Fruit fly (Drosophila melanogaster): ENCODE data around the gene Srp54k.

Gene Srp54k

dm6 chr3L:5152354-5152806 lies at the start of gene Srp54k, which contains the start of gene Gen (continued):
- TF ChIP-seq fd96Cb (tag; optimal IDR thresholded peaks at IDR 0.05) (no peak), Gsc (GFP tag; IDR thresholded peaks at IDR 0.05) (no peak), vnd (GFP tag; IDR thresholded peaks at IDR 0.05; ENCODE audit: partially characterized antibody) (no peak), CG1233 (GFP tag; optimal IDR thresholded peaks at IDR 0.05) (no peak), Max (GFP tag; optimal IDR thresholded peaks at IDR 0.05) (no peak), pfk (GFP tag; optimal IDR thresholded peaks at IDR 0.05) (no peak), CG31441 (GFP tag; IDR thresholded peaks at IDR 0.05) (no peak), vfl (GFP tag; optimal IDR thresholded peaks at IDR 0.05) (peak; percentile 57), Chrac-16 (GFP tag; optimal IDR thresholded peaks at IDR 0.05) (peak; percentile 35), MTF-1 (GFP tag; optimal IDR thresholded peaks at IDR 0.05; ENCODE audit: borderline replicate concordance) (no peak), pan (optimal IDR thresholded peaks at IDR 0.05) (no peak), pan (GFP tag; optimal IDR thresholded peaks at IDR 0.05 in 1 of 2, IDR thresholded peaks at IDR 0.05 in 1 of 2) (peak in 1 of 2 experiments; percentile 22), Hand (GFP tag; optimal IDR thresholded peaks at IDR 0.05) (no peak), knrl (GFP tag; IDR thresholded peaks at IDR 0.05; ENCODE audit: partially characterized antibody) (peak; percentile 30; the same call in 1 of the 3 replicates), CG15269 (tag; optimal IDR thresholded peaks at IDR 0.05) (no peak), CG18476 (GFP tag; optimal IDR thresholded peaks at IDR 0.05) (no peak), Awh (GFP tag; IDR thresholded peaks at IDR 0.05) (no peak), CG6765 (GFP tag; optimal IDR thresholded peaks at IDR 0.05) (no peak), Nf-YB (GFP tag; optimal IDR thresholded peaks at IDR 0.05) (no peak), Xrp1 (GFP tag; IDR thresholded peaks at IDR 0.05) (peak; percentile 65), CG10431 (GFP tag; optimal IDR thresholded peaks at IDR 0.05) (no peak), Drgx (GFP tag; IDR thresholded peaks at IDR 0.05) (no peak), danr (GFP tag; IDR thresholded peaks at IDR 0.05) (no peak), Spps (tag; optimal IDR thresholded peaks at IDR 0.05) (no peak), rib (GFP tag; IDR thresholded peaks at IDR 0.05) (0 out of 2 replicates have a peak, but pooled peaks have one; percentile 45), nau (GFP tag; optimal IDR thresholded peaks at IDR 0.05) (no peak), Trl (optimal IDR thresholded peaks at IDR 0.05) (no peak), Trl (GFP tag; optimal IDR thresholded peaks at IDR 0.05) (no peak), disco-r (GFP tag; optimal IDR thresholded peaks at IDR 0.05) (no peak), Elba2 (GFP tag; optimal IDR thresholded peaks at IDR 0.05) (no peak), dysf (GFP tag; IDR thresholded peaks at IDR 0.05) (peak; percentile 58), run (tag; optimal IDR thresholded peaks at IDR 0.05) (no peak), Eip74EF (GFP tag; optimal IDR thresholded peaks at IDR 0.05) (no peak), jumu (GFP tag; optimal IDR thresholded peaks at IDR 0.05) (no peak), CG17328 (GFP tag; IDR thresholded peaks at IDR 0.05) (no peak), NC2α (GFP tag; optimal IDR thresholded peaks at IDR 0.05) (no peak), pnt (GFP tag; optimal IDR thresholded peaks at IDR 0.05) (no peak), Pdp1 (GFP tag; optimal IDR thresholded peaks at IDR 0.05) (no peak), az2 (GFP tag; optimal IDR thresholded peaks at IDR 0.05) (peak; percentile 21), CG12219 (GFP tag; optimal IDR thresholded peaks at IDR 0.05) (no peak), CG3065 (GFP tag; optimal IDR thresholded peaks at IDR 0.05) (no peak), gfzf (GFP tag; optimal IDR thresholded peaks at IDR 0.05) (no peak), maf-S (GFP tag; optimal IDR thresholded peaks at IDR 0.05) (peak; percentile 16), HLH4C (GFP tag; IDR thresholded peaks at IDR 0.05; ENCODE audit: partially characterized antibody) (peak; percentile 38; the same call in 1 of the 3 replicates), tup (GFP tag; optimal IDR thresholded peaks at IDR 0.05) (no peak), klu (GFP tag; IDR thresholded peaks at IDR 0.05) (peak; percentile 22; the same call in 1 of the 2 replicates), CG34224 (GFP tag; IDR thresholded peaks at IDR 0.05; ENCODE audit: partially characterized antibody) (no peak), grau (tag; optimal IDR thresholded peaks at IDR 0.05) (no peak), CG34376 (GFP tag; optimal IDR thresholded peaks at IDR 0.05) (no peak), CG13775 (GFP tag; optimal IDR thresholded peaks at IDR 0.05) (peak; percentile 49), fd102C (GFP tag; optimal IDR thresholded peaks at IDR 0.05) (no peak)

All from whole organism, embryonic.